Worm (Caenorhabditis elegans) whole organism, L2 larva: ENCODE results near the gene T02E9.5.

Source experiments
- R02D3.7 ChIP-seq: fragments of 150-350 bp; optimal IDR thresholded peaks from 2 replicates; lab custom pipeline; 2014; ENCODE audit warnings: missing biosample characterization, missing genetic modification characterization
- aly-2 ChIP-seq: fragments of 150-350 bp; optimal IDR thresholded peaks from 2 replicates; lab custom pipeline; 2014; ENCODE audit warnings: missing biosample characterization, missing genetic modification characterization
- ama-1 ChIP-seq: fragments of 150-350 bp; optimal IDR thresholded peaks from 2 replicates; lab custom pipeline; 2018; ENCODE audit warnings: inconsistent platforms
- blmp-1 ChIP-seq: sonication (generic microtip); optimal IDR thresholded peaks from 2 replicates; lab custom pipeline; 2017; ENCODE audit warnings: missing genetic modification characterization, mild to moderate bottlenecking, missing compliant biosample characterization, antibody characterized with exemption, moderate library complexity; ENCODE audit not compliant: insufficient read depth
- ceh-16 ChIP-seq: fragments of 150-350 bp; optimal IDR thresholded peaks from 2 replicates; lab custom pipeline; 2014; ENCODE audit warnings: missing biosample characterization, missing genetic modification characterization
- lin-13 ChIP-seq: fragments of 150-350 bp; optimal IDR thresholded peaks from 2 replicates; lab custom pipeline; 2014; ENCODE audit warnings: missing biosample characterization, missing genetic modification reagents, missing genetic modification characterization
- lin-39 ChIP-seq: fragments of 150-350 bp; optimal IDR thresholded peaks from 2 replicates; lab custom pipeline; 2014; ENCODE audit warnings: missing biosample characterization, missing genetic modification reagents, missing genetic modification characterization
- mab-5 ChIP-seq: fragments of 150-350 bp; optimal IDR thresholded peaks from 2 replicates; lab custom pipeline; 2014; ENCODE audit warnings: missing biosample characterization, missing genetic modification characterization
- mdl-1 ChIP-seq, 2 experiments: fragments of 150-350 bp in 1 of 2; sonication (generic microtip) in 1 of 2; optimal IDR thresholded peaks; 2 replicates each; lab custom pipeline; 2017; ENCODE audit warnings: missing biosample characterization in 2 of 2, missing genetic modification characterization in 2 of 2
- nhr-11 ChIP-seq: fragments of 150-350 bp; optimal IDR thresholded peaks from 2 replicates; lab custom pipeline; 2014; ENCODE audit warnings: missing biosample characterization, missing genetic modification characterization
- nhr-25 ChIP-seq: fragments of 150-350 bp; sonication (generic microtip); optimal IDR thresholded peaks from 3 replicates; lab custom pipeline; 2014; ENCODE audit warnings: missing biosample characterization, missing genetic modification characterization

DNA sequence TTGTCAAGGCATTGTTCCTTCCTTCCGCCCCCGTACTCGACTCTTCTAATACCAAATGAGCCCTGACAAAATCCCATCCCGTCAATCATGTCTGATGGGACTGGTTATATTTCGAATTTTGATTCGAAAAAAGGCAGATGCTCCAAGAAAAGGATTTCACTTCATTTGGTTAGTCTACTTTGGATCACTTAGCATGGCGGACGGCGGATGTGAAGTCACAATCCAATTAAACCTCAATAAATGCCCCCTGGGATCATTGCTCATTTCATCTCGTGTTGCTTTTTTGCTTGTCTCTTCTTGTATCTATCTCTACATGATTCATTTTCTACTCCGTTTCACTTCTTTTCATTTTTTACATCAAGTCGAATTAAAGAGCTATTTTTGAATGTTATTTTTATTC lies 37.3 kb downstream of the T02E9.5 start:
- TF ChIP-seq ceh-16: no peak
- TF ChIP-seq ama-1 (lab: Kevin White, UChicago): no peak
- TF ChIP-seq aly-2 (tag; lab: Kevin White, UChicago): no peak
- no peak for TF ChIP-seq blmp-1 (tag; lab: Kevin White, UChicago)
- no peak for TF ChIP-seq mab-5
- no peak for TF ChIP-seq nhr-25 (tag; lab: Kevin White, UChicago)
- TF ChIP-seq nhr-11 (tag; lab: Kevin White, UChicago): no peak
- TF ChIP-seq lin-39 (tag; lab: Kevin White, UChicago): no peak
- TF ChIP-seq R02D3.7 (tag; lab: Kevin White, UChicago): no peak
- no peak for TF ChIP-seq lin-13 (GFP tag; lab: Kevin White, UChicago)
- no peak for TF ChIP-seq mdl-1 (tag; optimal IDR thresholded peaks at IDR 0.05; lab: Kevin White, UChicago)
